Worm (Caenorhabditis elegans) whole organism, L4 larva: ENCODE measurements around the gene srh-277.

Experiments
- D1046.2 ChIP-seq: fragments of 200-800 bp; sonication (Bioruptor generic); IDR thresholded peaks from 2 replicates; pipeline ENCODE4 v1.3.6; 2022; ENCODE audit warnings: missing genetic modification characterization, missing compliant biosample characterization
- T26A8.4 ChIP-seq: fragments of 200-800 bp; sonication (Bioruptor generic); IDR thresholded peaks from 2 replicates; pipeline ENCODE4 v1.3.6; 2022; ENCODE audit warnings: missing genetic modification characterization, missing compliant biosample characterization
- ceh-32 ChIP-seq: sonication (generic microtip); optimal IDR thresholded peaks from 2 replicates; lab custom pipeline; 2016; ENCODE audit warnings: mild to moderate bottlenecking, missing genetic modification characterization, missing compliant biosample characterization; ENCODE audit not compliant: poor library complexity
- ces-1 ChIP-seq: fragments of 150-350 bp; sonication (generic microtip); optimal IDR thresholded peaks from 4 replicates; lab custom pipeline; 2014; ENCODE audit warnings: missing biosample characterization, missing genetic modification reagents, missing genetic modification characterization
- ctbp-1 ChIP-seq: fragments of 200-800 bp; sonication (Bioruptor generic); IDR thresholded peaks from 2 replicates; pipeline ENCODE4 v1.3.6; 2022; ENCODE audit warnings: missing genetic modification reagents, missing genetic modification characterization, missing compliant biosample characterization
- egl-27 ChIP-seq: sonication (generic microtip); optimal IDR thresholded peaks from 3 replicates; lab custom pipeline; 2017; ENCODE audit warnings: missing biosample characterization, missing genetic modification reagents, missing genetic modification characterization
- hlh-30 ChIP-seq: sonication (generic microtip); optimal IDR thresholded peaks from 2 replicates; lab custom pipeline; 2017; ENCODE audit warnings: antibody characterized with exemption, mild to moderate bottlenecking, missing genetic modification characterization, missing compliant biosample characterization; ENCODE audit not compliant: insufficient read depth
- lin-29 ChIP-seq: fragments of 200-800 bp; sonication (Bioruptor generic); IDR thresholded peaks from 2 replicates; pipeline ENCODE4 v1.3.6; 2022; ENCODE audit warnings: missing genetic modification reagents, missing genetic modification characterization, missing compliant biosample characterization
- lir-3 ChIP-seq: sonication (generic microtip); optimal IDR thresholded peaks from 2 replicates; lab custom pipeline; 2016; ENCODE audit warnings: mild to moderate bottlenecking, missing genetic modification characterization, missing compliant biosample characterization
- nhr-102 ChIP-seq: sonication (generic microtip); optimal IDR thresholded peaks from 2 replicates; lab custom pipeline; 2016; ENCODE audit warnings: mild to moderate bottlenecking, missing genetic modification characterization, moderate library complexity, missing compliant biosample characterization
- nhr-11 ChIP-seq: fragments of 150-350 bp; optimal IDR thresholded peaks from 2 replicates; lab custom pipeline; 2014; ENCODE audit warnings: missing biosample characterization, missing genetic modification characterization
- nhr-237 ChIP-seq: sonication (generic microtip); optimal IDR thresholded peaks from 2 replicates; lab custom pipeline; 2017; ENCODE audit warnings: missing biosample characterization, missing genetic modification characterization
- nhr-6 ChIP-seq: fragments of 150-350 bp; optimal IDR thresholded peaks from 2 replicates; lab custom pipeline; 2014; ENCODE audit warnings: missing biosample characterization, missing genetic modification characterization
- ztf-11 ChIP-seq: fragments of 150-350 bp; optimal IDR thresholded peaks from 2 replicates; lab custom pipeline; 2014; ENCODE audit warnings: missing biosample characterization, missing genetic modification characterization

DNA sequence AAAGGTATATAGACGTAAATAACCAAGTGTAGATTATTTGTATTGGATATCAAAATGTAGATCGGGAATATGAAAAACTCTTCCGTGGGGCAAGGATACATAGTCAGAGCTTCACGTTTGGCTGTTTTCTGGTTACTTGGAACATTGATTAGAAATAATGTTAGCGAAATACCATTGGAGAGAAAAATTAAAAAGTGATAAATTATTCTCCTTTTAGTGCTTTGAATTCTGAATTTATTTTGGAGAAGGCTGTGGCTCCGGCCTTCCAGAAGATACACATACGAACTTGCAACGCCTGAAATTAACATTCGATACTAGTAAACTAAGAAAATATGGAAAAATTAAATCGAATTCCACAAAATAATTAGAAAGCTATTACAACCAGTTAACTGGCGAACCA is 52.6 kb downstream of the srh-277 start, which contains the start of gene srh-98:
- TF ChIP-seq ctbp-1 (no peak), ztf-11 (tag; lab: Kevin White, UChicago) (no peak), nhr-237 (no peak), T26A8.4 (no peak), lin-29 (GFP tag; lab: Robert Waterston, UW) (no peak), nhr-102 (tag; lab: Kevin White, UChicago) (no peak), nhr-11 (tag; lab: Kevin White, UChicago) (no peak), nhr-6 (tag; lab: Kevin White, UChicago) (no peak), ceh-32 (tag; lab: Kevin White, UChicago) (no peak), hlh-30 (tag; lab: Kevin White, UChicago) (no peak), D1046.2 (no peak), egl-27 (tag; lab: Kevin White, UChicago) (no peak), lir-3 (no peak), ces-1 (no peak)
